Worm (Caenorhabditis elegans): Measurements from ENCODE around the gene chil-14.

- TF ChIP-seq dao-5 (tag; optimal IDR thresholded peaks at IDR 0.05) (no peak), him-1 (tag; optimal IDR thresholded peaks at IDR 0.05) (no peak)
Measured at ce11 chrV:1456614-1457013, 1.8 kb downstream of the chil-14 start.

All from whole organism, L4/young adult.